Worm (Caenorhabditis elegans): ENCODE results near the gene srw-97.

The srw-97 gene

ce11 chrII:1618948-1619347, 49.9 kb downstream of the srw-97 start, which contains the start of gene fbxa-166:
Gene fbxa-166 (minus strand): TSS chrII:1619048.
- no peak for TF ChIP-seq tbx-37 (GFP tag; conservative IDR thresholded peaks at IDR 0.05)
- TF ChIP-seq tbx-11 (GFP tag; IDR thresholded peaks at IDR 0.05) = no peak
- no peak for TF ChIP-seq F13C5.2 (tag; optimal IDR thresholded peaks at IDR 0.05)
- TF ChIP-seq B0310.2 (tag; optimal IDR thresholded peaks at IDR 0.05) = no peak
- TF ChIP-seq ceh-36 (tag; optimal IDR thresholded peaks at IDR 0.05) = no peak
- no peak for TF ChIP-seq ceh-13 (GFP tag; optimal IDR thresholded peaks at IDR 0.05)
- no peak for TF ChIP-seq pes-1 (GFP tag; IDR thresholded peaks at IDR 0.05)
- no peak for TF ChIP-seq hnd-1 (tag; optimal IDR thresholded peaks at IDR 0.05)
- TF ChIP-seq aly-1 (tag; optimal IDR thresholded peaks at IDR 0.05) = no peak
- TF ChIP-seq tra-4 (tag; optimal IDR thresholded peaks at IDR 0.05) = no peak
- TF ChIP-seq ets-7 (tag; optimal IDR thresholded peaks at IDR 0.05) = no peak
- no peak for TF ChIP-seq hmg-4 (GFP tag; optimal IDR thresholded peaks at IDR 0.05)
- TF ChIP-seq flt-1 (GFP tag; IDR thresholded peaks at IDR 0.05) = no peak
- TF ChIP-seq scrt-1 (GFP tag; IDR thresholded peaks at IDR 0.05) = no peak
- TF ChIP-seq hmbx-1 (tag; optimal IDR thresholded peaks at IDR 0.05) = no peak
- TF ChIP-seq ama-1 (optimal IDR thresholded peaks at IDR 0.05) = no peak
- no peak for TF ChIP-seq sea-1 (GFP tag; conservative IDR thresholded peaks at IDR 0.05)
